Worm (Caenorhabditis elegans): ENCODE data around the gene apy-1.

The apy-1 gene

DNA sequence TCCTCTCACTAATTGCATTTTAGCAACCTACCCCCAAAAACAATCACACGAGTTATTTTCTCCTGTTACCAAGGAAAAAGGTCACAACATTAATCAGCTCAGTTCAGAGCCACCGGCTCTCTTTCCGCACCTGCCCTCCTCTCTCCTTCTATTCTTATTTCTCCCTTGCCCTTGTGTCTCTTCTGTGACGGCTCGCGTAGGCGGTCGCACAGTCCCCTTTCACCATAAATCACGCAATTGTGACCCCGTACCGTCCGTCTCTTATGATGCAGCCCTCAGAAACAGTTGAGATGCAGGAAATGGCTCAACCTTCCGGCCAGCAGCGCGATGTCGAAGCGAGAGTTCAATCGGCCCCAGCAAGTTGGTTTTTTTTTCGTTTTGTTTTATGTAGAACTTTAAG, 6.9 kb downstream of the apy-1 start, which contains the start of gene sto-1:
sto-1 (plus strand) TSS at position 200 of the 400 bp plus-strand sequence.
- TF ChIP-seq ceh-16 (tag; optimal IDR thresholded peaks at IDR 0.05) (no peak), nhr-25 (tag; optimal IDR thresholded peaks at IDR 0.05) (no peak), tbx-2 (tag; optimal IDR thresholded peaks at IDR 0.05) (no peak), pha-4 (tag; optimal IDR thresholded peaks at IDR 0.05) (no peak)

DNA sequence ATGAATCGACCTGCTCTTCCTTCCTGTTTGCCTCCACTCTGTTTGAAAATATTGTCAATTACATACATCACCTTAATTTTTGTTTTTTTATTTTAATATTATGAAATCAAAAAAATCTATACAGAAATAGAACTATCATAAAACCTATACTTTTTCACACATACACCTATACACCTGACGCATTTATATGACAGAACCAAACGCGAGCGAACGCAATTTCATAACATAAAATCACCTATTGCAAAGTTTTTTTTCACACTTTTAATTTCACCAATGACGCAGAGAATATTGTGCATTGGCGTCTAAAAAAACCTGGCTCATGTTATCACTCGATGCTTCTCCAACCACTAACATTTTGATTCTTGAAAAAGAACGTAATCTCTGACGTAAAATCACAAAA, 7.5 kb downstream of the apy-1 start:
- TF ChIP-seq elt-2 (tag; optimal IDR thresholded peaks at IDR 0.05) = peak; percentile 32
- no peak for TF ChIP-seq nhr-76 (tag; optimal IDR thresholded peaks at IDR 0.05)

DNA sequence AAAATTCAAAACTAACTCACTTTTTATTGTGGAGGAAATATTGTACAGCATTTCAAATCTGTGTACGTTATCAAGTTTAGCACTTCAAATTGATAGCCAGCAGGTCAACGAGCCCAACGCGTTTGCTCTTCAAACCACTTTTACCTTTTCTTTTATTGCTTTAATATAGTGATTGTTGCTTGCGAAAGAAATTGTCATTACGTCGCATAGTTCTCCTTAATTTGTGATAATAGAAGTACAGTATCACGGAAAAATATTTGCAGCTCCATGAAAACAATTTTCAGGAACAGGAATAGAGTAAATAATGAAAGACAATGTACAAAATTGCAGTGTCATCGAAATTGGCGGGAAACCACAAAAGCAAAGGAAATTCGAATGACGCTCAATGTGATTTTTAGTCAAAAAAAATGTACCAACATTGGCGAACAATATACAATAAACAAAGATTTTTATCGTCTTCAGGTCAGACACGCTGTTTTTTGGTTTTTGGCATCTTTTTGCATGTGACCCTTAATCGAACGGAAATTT, 10.5 kb downstream of the apy-1 start, which contains the start of the genes PDB1.1 and F08C6.5:
PDB1.1 (minus strand) TSS at position 158 of the 528 bp plus-strand sequence.
F08C6.5 (plus strand) TSS at position 478 of the 528 bp plus-strand sequence.
- TF ChIP-seq lsy-12 (tag; optimal IDR thresholded peaks at IDR 0.05) (no peak), nhr-77 (tag; optimal IDR thresholded peaks at IDR 0.05) (no peak), pqm-1 (tag; optimal IDR thresholded peaks at IDR 0.05) (peak; percentile 31), jun-1 (tag; optimal IDR thresholded peaks at IDR 0.05) (peak; percentile 37), ceh-9 (tag; optimal IDR thresholded peaks at IDR 0.05) (no peak), pha-4 (tag; optimal IDR thresholded peaks at IDR 0.05) (peak; percentile 39), elt-2 (tag; optimal IDR thresholded peaks at IDR 0.05) (peak; percentile 82)

DNA sequence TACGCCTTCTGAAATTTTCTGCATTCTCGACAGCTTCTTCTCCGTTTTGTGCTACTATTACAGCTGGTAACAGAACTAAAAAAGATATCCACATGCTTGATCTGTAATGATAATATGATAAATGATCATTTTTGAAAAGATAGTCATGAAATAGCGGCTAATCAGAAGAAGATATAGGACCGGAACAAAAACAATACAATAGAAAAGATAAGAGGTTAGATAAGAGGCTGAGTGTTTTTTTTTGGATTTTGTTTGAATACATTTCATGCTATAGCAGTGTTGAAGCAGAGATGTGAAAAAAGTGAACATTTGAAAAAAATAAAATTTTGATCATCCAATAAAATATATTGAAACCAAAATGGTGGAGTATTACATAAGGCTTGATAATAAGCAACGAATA, 15.2 kb downstream of the apy-1 start, which contains the start of gene F46C8.8:
F46C8.8 (minus strand) TSS at position 101 of the 400 bp plus-strand sequence.
- TF ChIP-seq hmg-11 (tag; optimal IDR thresholded peaks at IDR 0.05) (no peak), lsy-12 (tag; optimal IDR thresholded peaks at IDR 0.05) (no peak), elt-1 (tag; optimal IDR thresholded peaks at IDR 0.05) (no peak), pha-4 (tag; optimal IDR thresholded peaks at IDR 0.05) (no peak), mml-1 (tag; optimal IDR thresholded peaks at IDR 0.05) (no peak), nfya-1 (tag; optimal IDR thresholded peaks at IDR 0.05; ENCODE audit: insufficient read depth) (no peak), nhr-43 (tag; optimal IDR thresholded peaks at IDR 0.05; ENCODE audit: poor library complexity, severe bottlenecking) (no peak), aly-2 (tag; optimal IDR thresholded peaks at IDR 0.05) (no peak), nhr-28 (tag; optimal IDR thresholded peaks at IDR 0.05) (no peak), fos-1 (tag; optimal IDR thresholded peaks at IDR 0.05) (no peak), unc-62 (GFP tag; optimal IDR thresholded peaks at IDR 0.05) (no peak)

DNA sequence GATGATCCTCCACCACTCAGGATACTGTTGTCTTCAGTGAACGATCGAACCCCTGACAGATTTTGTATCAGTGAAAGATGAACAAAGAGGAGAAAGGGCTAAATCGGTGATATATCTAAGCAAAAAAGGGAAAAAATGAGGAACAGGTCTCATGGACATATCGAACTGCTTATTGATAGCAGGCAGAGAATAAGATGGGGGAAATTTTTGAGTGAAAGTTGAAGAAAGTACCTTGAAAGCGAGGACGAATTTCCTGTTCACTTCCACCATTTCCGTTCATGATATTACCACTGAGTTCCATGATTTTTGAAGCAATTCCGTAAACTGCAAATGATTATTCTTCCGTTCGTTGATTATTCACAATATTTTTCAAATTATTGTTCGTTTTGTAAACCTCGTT, 16.2 kb downstream of the apy-1 start:
- no peak for TF ChIP-seq nfya-1 (tag; optimal IDR thresholded peaks at IDR 0.05; ENCODE audit: insufficient read depth)
- peak; percentile 18 for TF ChIP-seq nhr-25 (tag; optimal IDR thresholded peaks at IDR 0.05)
- TF ChIP-seq tbx-2 (tag; optimal IDR thresholded peaks at IDR 0.05) = no peak
- TF ChIP-seq ceh-28 (tag; optimal IDR thresholded peaks at IDR 0.05) = no peak
- TF ChIP-seq nhr-43 (tag; optimal IDR thresholded peaks at IDR 0.05; ENCODE audit: poor library complexity, severe bottlenecking) = peak; percentile 18
- no peak for TF ChIP-seq ama-1 (optimal IDR thresholded peaks at IDR 0.05)

DNA sequence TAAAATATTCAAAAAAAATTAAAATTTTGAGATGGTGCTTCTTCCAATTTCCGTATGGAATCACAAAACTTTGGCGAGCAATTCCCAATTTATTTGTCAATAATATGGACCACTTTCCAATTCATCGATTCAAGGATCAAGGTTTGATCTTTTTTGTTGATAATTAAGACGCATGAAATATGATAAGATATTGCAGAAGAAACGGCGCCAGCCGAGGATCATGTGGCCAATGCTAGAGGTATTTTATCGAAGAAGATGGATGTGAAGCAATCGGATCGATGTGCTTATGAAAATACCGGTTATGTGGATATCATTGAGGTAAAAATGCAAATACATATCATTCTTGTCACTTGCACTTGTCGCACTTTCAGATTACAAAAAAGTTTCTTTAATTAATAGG, 19.1 kb downstream of the apy-1 start:
- no peak for TF ChIP-seq aly-2 (tag; optimal IDR thresholded peaks at IDR 0.05)
- peak; percentile 42 for TF ChIP-seq nhr-43 (tag; optimal IDR thresholded peaks at IDR 0.05; ENCODE audit: poor library complexity, severe bottlenecking)
- peak; percentile 15 for TF ChIP-seq nhr-25 (tag; optimal IDR thresholded peaks at IDR 0.05)
- TF ChIP-seq ceh-9 (tag; optimal IDR thresholded peaks at IDR 0.05) = no peak
- no peak for TF ChIP-seq hmg-11 (tag; optimal IDR thresholded peaks at IDR 0.05)
- no peak for TF ChIP-seq nhr-23 (tag; optimal IDR thresholded peaks at IDR 0.05)

DNA sequence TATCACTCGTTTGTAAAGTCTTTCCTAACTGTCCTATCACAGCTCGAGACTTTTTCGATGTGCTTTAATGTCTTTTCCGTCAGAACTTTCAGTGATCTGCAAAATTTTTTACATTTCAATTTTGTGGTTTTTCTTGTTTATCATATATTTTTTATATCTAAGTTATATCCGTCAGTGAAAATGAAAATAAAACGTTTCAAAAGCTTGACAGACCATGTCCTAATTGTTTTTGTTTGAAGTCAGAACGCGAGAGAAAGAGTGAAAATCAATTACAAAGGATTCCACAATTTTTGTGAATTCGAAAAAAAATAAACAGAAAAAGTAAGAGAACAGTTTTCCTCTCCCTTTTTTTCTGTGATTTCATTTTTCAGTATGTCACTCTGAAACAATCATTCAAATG, 21.4 kb downstream of the apy-1 start, which contains the start of gene F46C8.1:
F46C8.1 (plus strand) TSS at position 301 of the 400 bp plus-strand sequence.
- TF ChIP-seq pha-4 (tag; optimal IDR thresholded peaks at IDR 0.05) (no peak), elt-2 (tag; optimal IDR thresholded peaks at IDR 0.05) (no peak), daf-12 (tag; optimal IDR thresholded peaks at IDR 0.05) (no peak), nhr-28 (tag; optimal IDR thresholded peaks at IDR 0.05) (no peak), R02D3.7 (tag; optimal IDR thresholded peaks at IDR 0.05) (no peak), fos-1 (tag; optimal IDR thresholded peaks at IDR 0.05) (no peak)

DNA sequence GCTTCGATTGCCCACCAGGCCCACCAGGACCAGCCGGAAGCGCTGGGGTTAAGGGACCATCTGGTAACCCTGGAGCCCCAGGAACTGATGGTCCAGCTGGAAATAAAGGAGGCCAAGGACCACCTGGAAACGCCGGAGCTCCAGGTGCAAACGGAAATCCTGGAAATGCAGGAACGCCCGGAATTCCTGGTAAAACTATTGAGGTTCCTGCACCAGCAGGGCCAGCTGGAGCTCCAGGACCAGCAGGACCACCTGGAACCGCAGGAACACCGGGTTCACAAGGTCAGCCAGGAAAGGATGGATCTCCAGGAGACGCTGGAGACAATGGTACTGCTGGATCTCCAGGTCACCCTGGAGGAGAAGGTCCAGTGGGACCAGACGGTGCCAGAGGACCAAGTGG, 21.8 kb downstream of the apy-1 start:
- TF ChIP-seq skn-1 (tag; optimal IDR thresholded peaks at IDR 0.05) (no peak), lin-15B (tag; optimal IDR thresholded peaks at IDR 0.05) (no peak)

Data from whole organism, L3 larva.